Worm (Caenorhabditis elegans) whole organism, L2 larva: ENCODE measurements around the gene spsb-2.

Experiments
- C34F6.9 ChIP-seq: fragments of 150-350 bp; optimal IDR thresholded peaks from 2 replicates; lab custom pipeline; 2014; ENCODE audit warnings: missing biosample characterization, missing genetic modification characterization
- F13H6.1 ChIP-seq: sonication (generic microtip); optimal IDR thresholded peaks from 2 replicates; lab custom pipeline; 2016; ENCODE audit warnings: missing genetic modification characterization, missing compliant biosample characterization
- R02D3.7 ChIP-seq: fragments of 150-350 bp; optimal IDR thresholded peaks from 2 replicates; lab custom pipeline; 2014; ENCODE audit warnings: missing biosample characterization, missing genetic modification characterization
- Y55F3AM.14 ChIP-seq: fragments of 200-800 bp; sonication (Bioruptor generic); optimal IDR thresholded peaks from 2 replicates; lab custom pipeline; 2018; ENCODE audit warnings: mild to moderate bottlenecking, missing genetic modification characterization, missing compliant biosample characterization
- aly-2 ChIP-seq: fragments of 150-350 bp; optimal IDR thresholded peaks from 2 replicates; lab custom pipeline; 2014; ENCODE audit warnings: missing biosample characterization, missing genetic modification characterization
- ama-1 ChIP-seq: fragments of 150-350 bp; optimal IDR thresholded peaks from 2 replicates; lab custom pipeline; 2018; ENCODE audit warnings: inconsistent platforms
- blmp-1 ChIP-seq: sonication (generic microtip); optimal IDR thresholded peaks from 2 replicates; lab custom pipeline; 2017; ENCODE audit warnings: missing genetic modification characterization, mild to moderate bottlenecking, missing compliant biosample characterization, antibody characterized with exemption, moderate library complexity; ENCODE audit not compliant: insufficient read depth
- ceh-16 ChIP-seq: fragments of 150-350 bp; optimal IDR thresholded peaks from 2 replicates; lab custom pipeline; 2014; ENCODE audit warnings: missing biosample characterization, missing genetic modification characterization
- ceh-82 ChIP-seq: fragments of 150-350 bp; optimal IDR thresholded peaks from 2 replicates; lab custom pipeline; 2014; ENCODE audit warnings: missing biosample characterization, missing genetic modification characterization
- crh-2 ChIP-seq: sonication (generic microtip); optimal IDR thresholded peaks from 2 replicates; lab custom pipeline; 2017; ENCODE audit warnings: missing biosample characterization, missing genetic modification characterization
- dmd-4 ChIP-seq: sonication (generic microtip); optimal IDR thresholded peaks from 2 replicates; lab custom pipeline; 2017; ENCODE audit warnings: missing biosample characterization, missing genetic modification characterization
- egl-27 ChIP-seq: sonication (generic microtip); optimal IDR thresholded peaks from 3 replicates; lab custom pipeline; 2017; ENCODE audit warnings: missing biosample characterization, missing genetic modification reagents, missing genetic modification characterization
- elt-1 ChIP-seq: fragments of 150-350 bp; optimal IDR thresholded peaks from 2 replicates; lab custom pipeline; 2014; ENCODE audit warnings: missing biosample characterization, missing genetic modification characterization
- elt-3 ChIP-seq: sonication (generic microtip); optimal IDR thresholded peaks from 2 replicates; lab custom pipeline; 2017; ENCODE audit warnings: missing biosample characterization, missing genetic modification characterization
- fos-1 ChIP-seq: fragments of 150-350 bp; optimal IDR thresholded peaks from 2 replicates; lab custom pipeline; 2014; ENCODE audit warnings: missing biosample characterization, missing genetic modification characterization
- gmeb-1 ChIP-seq: fragments of 150-350 bp; optimal IDR thresholded peaks from 2 replicates; lab custom pipeline; 2014; ENCODE audit warnings: missing biosample characterization, missing genetic modification characterization
- lin-11 ChIP-seq: fragments of 150-350 bp; sonication (generic microtip); optimal IDR thresholded peaks from 2 replicates; lab custom pipeline; 2014; ENCODE audit warnings: missing biosample characterization, missing genetic modification characterization, inconsistent platforms, mixed read lengths
- lin-13 ChIP-seq: fragments of 150-350 bp; optimal IDR thresholded peaks from 2 replicates; lab custom pipeline; 2014; ENCODE audit warnings: missing biosample characterization, missing genetic modification reagents, missing genetic modification characterization
- lin-39 ChIP-seq: fragments of 150-350 bp; optimal IDR thresholded peaks from 2 replicates; lab custom pipeline; 2014; ENCODE audit warnings: missing biosample characterization, missing genetic modification reagents, missing genetic modification characterization
- lsy-2 ChIP-seq, 2 experiments: fragments of 150-350 bp in 1 of 2; sonication (generic microtip) in 1 of 2; optimal IDR thresholded peaks; 2 replicates each; lab custom pipeline; 2014 to 2017; ENCODE audit warnings: missing biosample characterization in 2 of 2, missing genetic modification characterization in 2 of 2
- mbf-1 ChIP-seq: sonication (generic microtip); optimal IDR thresholded peaks from 2 replicates; lab custom pipeline; 2017; ENCODE audit warnings: missing biosample characterization, missing genetic modification characterization
- mdl-1 ChIP-seq, 2 experiments: fragments of 150-350 bp in 1 of 2; sonication (generic microtip) in 1 of 2; optimal IDR thresholded peaks; 2 replicates each; lab custom pipeline; 2017; ENCODE audit warnings: missing biosample characterization in 2 of 2, missing genetic modification characterization in 2 of 2
- nhr-10 ChIP-seq: sonication (generic microtip); optimal IDR thresholded peaks from 2 replicates; lab custom pipeline; 2017; ENCODE audit warnings: missing biosample characterization, missing genetic modification characterization
- nhr-11 ChIP-seq: fragments of 150-350 bp; optimal IDR thresholded peaks from 2 replicates; lab custom pipeline; 2014; ENCODE audit warnings: missing biosample characterization, missing genetic modification characterization
- nhr-12 ChIP-seq: fragments of 150-350 bp; optimal IDR thresholded peaks from 2 replicates; lab custom pipeline; 2014; ENCODE audit warnings: missing biosample characterization, missing genetic modification characterization
- nhr-129 ChIP-seq: fragments of 150-350 bp; optimal IDR thresholded peaks from 2 replicates; lab custom pipeline; 2014; ENCODE audit warnings: missing biosample characterization, missing genetic modification characterization
- nhr-21 ChIP-seq: fragments of 150-350 bp; optimal IDR thresholded peaks from 2 replicates; lab custom pipeline; 2014; ENCODE audit warnings: missing biosample characterization, missing genetic modification characterization
- nhr-23 ChIP-seq: fragments of 150-350 bp; optimal IDR thresholded peaks from 2 replicates; lab custom pipeline; 2014; ENCODE audit warnings: missing biosample characterization, missing genetic modification reagents, missing genetic modification characterization
- nhr-237 ChIP-seq: fragments of 150-350 bp; optimal IDR thresholded peaks from 2 replicates; lab custom pipeline; 2014; ENCODE audit warnings: missing biosample characterization, missing genetic modification characterization
- nhr-25 ChIP-seq: fragments of 150-350 bp; sonication (generic microtip); optimal IDR thresholded peaks from 3 replicates; lab custom pipeline; 2014; ENCODE audit warnings: missing biosample characterization, missing genetic modification characterization
- nhr-6 ChIP-seq: fragments of 150-350 bp; optimal IDR thresholded peaks from 2 replicates; lab custom pipeline; 2014; ENCODE audit warnings: missing biosample characterization, missing genetic modification characterization
- nhr-77 ChIP-seq: fragments of 150-350 bp; optimal IDR thresholded peaks from 2 replicates; lab custom pipeline; 2014; ENCODE audit warnings: missing biosample characterization, missing genetic modification characterization
- peb-1 ChIP-seq: fragments of 150-350 bp; optimal IDR thresholded peaks from 2 replicates; lab custom pipeline; 2014; ENCODE audit warnings: missing biosample characterization, missing genetic modification characterization
- sem-4 ChIP-seq: fragments of 150-350 bp; optimal IDR thresholded peaks from 2 replicates; lab custom pipeline; 2014; ENCODE audit warnings: missing biosample characterization, missing genetic modification reagents, missing genetic modification characterization
- skn-1 ChIP-seq: sonication (generic microtip); optimal IDR thresholded peaks from 2 replicates; lab custom pipeline; 2017; ENCODE audit warnings: missing biosample characterization, missing genetic modification characterization
- sma-3 ChIP-seq: sonication (generic microtip); optimal IDR thresholded peaks from 2 replicates; lab custom pipeline; 2016; ENCODE audit warnings: missing genetic modification reagents, missing genetic modification characterization, missing compliant biosample characterization
- sma-9 ChIP-seq, 2 experiments: fragments of 150-350 bp in 1 of 2; sonication (generic microtip) in 1 of 2; optimal IDR thresholded peaks; 2 replicates each; lab custom pipeline; 2014 to 2016; ENCODE audit warnings: missing genetic modification characterization in 2 of 2, mild to moderate bottlenecking in 1 of 2, missing biosample characterization in 1 of 2, missing compliant biosample characterization in 1 of 2, missing genetic modification reagents in 1 of 2, moderate library complexity in 1 of 2
- snpc-4 ChIP-seq: fragments of 150-350 bp; optimal IDR thresholded peaks from 2 replicates; lab custom pipeline; 2014; ENCODE audit warnings: missing biosample characterization, missing genetic modification characterization
- unc-39 ChIP-seq: fragments of 150-350 bp; optimal IDR thresholded peaks from 2 replicates; lab custom pipeline; 2014; ENCODE audit warnings: missing biosample characterization, missing genetic modification characterization
- unc-55 ChIP-seq: fragments of 150-350 bp; sonication (generic microtip); optimal IDR thresholded peaks from 3 replicates; lab custom pipeline; 2014; ENCODE audit warnings: missing biosample characterization, missing genetic modification reagents, missing genetic modification characterization
- unc-62 ChIP-seq: fragments of 150-350 bp; optimal IDR thresholded peaks from 2 replicates; lab custom pipeline; 2014; ENCODE audit warnings: missing biosample characterization, missing genetic modification reagents, missing genetic modification characterization
- zag-1 ChIP-seq: fragments of 150-350 bp; optimal IDR thresholded peaks from 2 replicates; lab custom pipeline; 2014; ENCODE audit warnings: missing biosample characterization, missing genetic modification characterization
- ztf-1 ChIP-seq: fragments of 200-800 bp; sonication (Bioruptor generic); conservative IDR thresholded peaks from 2 replicates; pipeline ENCODE4 v1.3.6; 2022; ENCODE audit warnings: missing genetic modification characterization, missing compliant biosample characterization
- ztf-11 ChIP-seq: sonication (generic microtip); optimal IDR thresholded peaks from 2 replicates; lab custom pipeline; 2017; ENCODE audit warnings: missing biosample characterization, missing genetic modification characterization
- ztf-4 ChIP-seq: fragments of 150-350 bp; optimal IDR thresholded peaks from 2 replicates; lab custom pipeline; 2014; ENCODE audit warnings: missing biosample characterization, missing genetic modification characterization

The spsb-2 gene

DNA sequence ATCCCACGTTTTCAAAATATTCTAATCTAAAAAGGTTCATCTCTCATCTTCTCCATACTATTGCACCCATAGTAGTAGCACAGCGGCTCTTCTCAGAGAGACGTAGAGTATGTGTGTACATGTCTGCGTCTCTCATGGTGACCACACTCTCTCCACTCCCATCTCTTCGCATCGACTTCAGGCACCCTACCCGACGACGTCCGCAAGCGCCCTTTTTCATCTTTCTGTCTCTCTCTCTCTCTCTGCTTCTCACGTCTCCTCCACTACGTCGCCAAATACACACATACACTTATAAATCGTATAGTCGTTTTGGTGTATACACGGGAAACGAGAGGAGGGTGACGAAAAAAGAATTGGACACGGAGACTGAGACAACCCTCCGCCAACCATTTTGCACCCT, 25.7 kb downstream of the spsb-2 start:
- TF ChIP-seq unc-62 (GFP tag; lab: Kevin White, UChicago) (no peak), F13H6.1 (tag; lab: Kevin White, UChicago) (peak; percentile 34), C34F6.9 (tag; lab: Kevin White, UChicago) (peak; percentile 69), egl-27 (tag; lab: Kevin White, UChicago) (no peak), lin-13 (GFP tag; lab: Kevin White, UChicago) (peak; percentile 7), lin-11 (peak; percentile 18), blmp-1 (tag; lab: Kevin White, UChicago) (no peak), lsy-2 (tag; optimal IDR thresholded peaks at IDR 0.05; lab: Kevin White, UChicago) (peak; percentile 12 to 39), nhr-6 (tag; lab: Kevin White, UChicago) (peak; percentile 4), unc-39 (tag; lab: Kevin White, UChicago) (no peak), nhr-129 (tag; lab: Kevin White, UChicago) (peak; percentile 45), unc-55 (peak; percentile 78), sma-9 (GFP tag; optimal IDR thresholded peaks at IDR 0.05; lab: Kevin White, UChicago) (peak; percentile 41), sma-9 (tag; optimal IDR thresholded peaks at IDR 0.05; lab: Kevin White, UChicago) (no peak), fos-1 (peak; percentile 17), nhr-10 (tag; lab: Kevin White, UChicago) (no peak), crh-2 (tag; lab: Kevin White, UChicago) (peak; percentile 9), gmeb-1 (tag; lab: Kevin White, UChicago) (no peak)

DNA sequence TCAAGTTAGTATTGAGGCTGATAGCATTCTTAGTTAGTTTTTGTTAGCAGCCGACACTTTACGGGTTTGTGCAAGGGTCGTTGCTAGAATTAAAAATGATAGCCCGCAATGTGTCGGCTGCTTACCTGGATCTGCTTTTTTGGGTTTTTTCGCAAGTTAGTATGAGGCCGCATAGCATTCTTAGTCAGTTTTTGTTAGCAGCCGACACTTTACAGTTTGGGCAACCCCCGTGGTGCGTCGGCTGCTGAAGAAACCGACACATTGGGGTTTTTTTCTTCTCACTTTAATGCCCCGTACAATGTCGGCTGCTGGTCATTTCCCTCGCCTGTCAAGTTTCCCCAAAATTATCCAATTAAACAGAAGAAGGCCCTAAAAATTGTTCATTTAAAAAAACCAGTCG, 26.8 kb downstream of the spsb-2 start:
- TF ChIP-seq elt-3 (tag; lab: Kevin White, UChicago) = no peak
- TF ChIP-seq aly-2 = no peak
- no peak for TF ChIP-seq sma-9 (GFP tag; optimal IDR thresholded peaks at IDR 0.05; lab: Kevin White, UChicago)
- no peak for TF ChIP-seq sma-9 (tag; optimal IDR thresholded peaks at IDR 0.05; lab: Kevin White, UChicago)
- no peak for TF ChIP-seq nhr-11
- TF ChIP-seq mdl-1 (tag; optimal IDR thresholded peaks at IDR 0.05; lab: Kevin White, UChicago) = no peak
- TF ChIP-seq nhr-6 (tag; lab: Kevin White, UChicago) = no peak
- no peak for TF ChIP-seq lin-13 (GFP tag; lab: Kevin White, UChicago)
- no peak for TF ChIP-seq skn-1
- TF ChIP-seq C34F6.9 (tag; lab: Kevin White, UChicago) = no peak
- TF ChIP-seq mbf-1 (tag; lab: Kevin White, UChicago) = no peak
- no peak for TF ChIP-seq ztf-1 (GFP tag; lab: Robert Waterston, UW)
- no peak for TF ChIP-seq unc-55
- TF ChIP-seq ceh-16 (tag; lab: Kevin White, UChicago) = no peak
- no peak for TF ChIP-seq nhr-25 (tag; lab: Kevin White, UChicago)
- TF ChIP-seq nhr-237 (tag; lab: Kevin White, UChicago) = no peak
- no peak for TF ChIP-seq Y55F3AM.14
- TF ChIP-seq sma-3 = no peak
- no peak for TF ChIP-seq snpc-4
- no peak for TF ChIP-seq nhr-23 (tag; lab: Kevin White, UChicago)
- TF ChIP-seq, all 48 proteins: peak for 0

DNA sequence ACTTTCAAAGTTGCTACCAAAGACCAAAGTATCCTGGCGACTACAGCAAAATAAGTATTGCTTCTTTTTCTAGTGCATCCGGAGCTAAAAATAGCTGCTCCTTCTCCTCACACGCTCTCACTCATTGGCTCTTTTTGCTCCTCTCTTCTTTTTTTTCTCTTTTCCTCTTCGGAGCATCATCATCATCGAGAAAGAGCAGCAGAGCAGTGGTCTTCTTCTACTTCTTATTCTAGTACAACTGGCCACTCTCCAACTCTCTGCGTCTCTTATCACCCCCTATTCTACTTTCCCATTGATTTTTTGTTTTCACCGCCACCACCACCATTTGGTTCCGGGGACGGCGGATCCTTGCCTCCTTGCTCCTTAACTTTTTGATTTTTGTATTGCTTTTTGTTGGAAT, 28.5 kb downstream of the spsb-2 start:
- no peak for TF ChIP-seq nhr-10 (tag; lab: Kevin White, UChicago)
- no peak for TF ChIP-seq lin-39 (tag; lab: Kevin White, UChicago)
- TF ChIP-seq Y55F3AM.14 = no peak
- TF ChIP-seq nhr-6 (tag; lab: Kevin White, UChicago) = no peak
- no peak for TF ChIP-seq mdl-1 (tag; optimal IDR thresholded peaks at IDR 0.05; lab: Kevin White, UChicago)
- no peak for TF ChIP-seq unc-62 (GFP tag; lab: Kevin White, UChicago)
- no peak for TF ChIP-seq elt-1 (tag; lab: Kevin White, UChicago)
- TF ChIP-seq gmeb-1 (tag; lab: Kevin White, UChicago) = no peak
- no peak for TF ChIP-seq peb-1 (tag; lab: Kevin White, UChicago)
- TF ChIP-seq sma-9 (GFP tag; optimal IDR thresholded peaks at IDR 0.05; lab: Kevin White, UChicago) = peak; percentile 55
- no peak for TF ChIP-seq sma-9 (tag; optimal IDR thresholded peaks at IDR 0.05; lab: Kevin White, UChicago)
- TF ChIP-seq unc-55 = peak; percentile 42
- TF ChIP-seq nhr-12 (tag; lab: Kevin White, UChicago) = no peak
- TF ChIP-seq blmp-1 (tag; lab: Kevin White, UChicago) = no peak
- peak in 1 of 2 experiments; percentile 53 for TF ChIP-seq lsy-2 (tag; optimal IDR thresholded peaks at IDR 0.05; lab: Kevin White, UChicago)
- peak; percentile 58 for TF ChIP-seq F13H6.1 (tag; lab: Kevin White, UChicago)
- TF ChIP-seq nhr-25 (tag; lab: Kevin White, UChicago) = no peak
- TF ChIP-seq sem-4 (tag; lab: Kevin White, UChicago) = peak; percentile 13
- no peak for TF ChIP-seq nhr-77 (tag; lab: Kevin White, UChicago)
- no peak for TF ChIP-seq elt-3 (tag; lab: Kevin White, UChicago)
- TF ChIP-seq lin-11 = no peak
- peak; percentile 45 for TF ChIP-seq fos-1
- no peak for TF ChIP-seq egl-27 (tag; lab: Kevin White, UChicago)
- peak; percentile 66 for TF ChIP-seq zag-1 (tag; lab: Kevin White, UChicago)
- TF ChIP-seq nhr-129 (tag; lab: Kevin White, UChicago) = peak; percentile 55
- TF ChIP-seq ztf-11 (tag; lab: Kevin White, UChicago) = no peak
- TF ChIP-seq nhr-11 = no peak
- no peak for TF ChIP-seq nhr-237 (tag; lab: Kevin White, UChicago)
- no peak for TF ChIP-seq ama-1 (lab: Kevin White, UChicago)
- no peak for TF ChIP-seq dmd-4 (tag; lab: Kevin White, UChicago)
- no peak for TF ChIP-seq R02D3.7 (tag; lab: Kevin White, UChicago)
- no peak for TF ChIP-seq nhr-21 (tag; lab: Kevin White, UChicago)
- TF ChIP-seq ztf-4 = no peak
- TF ChIP-seq ceh-16 (tag; lab: Kevin White, UChicago) = no peak
- no peak for TF ChIP-seq mbf-1 (tag; lab: Kevin White, UChicago)
- TF ChIP-seq ceh-82 (tag; lab: Kevin White, UChicago) = no peak
- TF ChIP-seq snpc-4 = no peak
- no peak for TF ChIP-seq unc-39 (tag; lab: Kevin White, UChicago)
- no peak for TF ChIP-seq skn-1
- TF ChIP-seq aly-2 = no peak
